Worm (Caenorhabditis elegans): ENCODE measurements around the gene nuo-3.

DNA sequence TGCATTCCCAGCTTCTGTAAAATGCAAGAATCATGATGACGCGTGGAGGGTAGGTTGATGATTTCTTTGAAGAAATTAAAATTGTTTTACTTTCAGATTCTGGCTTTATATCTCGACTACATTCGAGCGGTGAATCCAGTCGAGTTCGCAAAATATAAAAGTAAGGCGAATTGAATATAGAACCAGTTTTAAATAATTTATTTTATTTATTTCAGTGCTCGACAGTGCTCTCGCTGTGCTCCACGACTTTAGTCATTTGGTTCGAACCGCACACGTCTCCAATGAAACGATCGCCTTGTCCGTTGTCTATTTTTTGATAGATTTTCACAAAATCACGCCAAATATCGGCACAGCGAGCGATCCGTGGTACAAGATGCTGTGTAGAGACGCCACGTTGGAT lies 15.1 kb downstream of the nuo-3 start, which contains the start of gene Y57G11C.1130:
- TF ChIP-seq snpc-1.3 (tag; optimal IDR thresholded peaks at IDR 0.05; ENCODE audit: insufficient read depth) (no peak), lin-35 (GFP tag; optimal IDR thresholded peaks at IDR 0.05) (no peak), zfh-2 (GFP tag; conservative IDR thresholded peaks at IDR 0.05) (no peak), let-607 (tag; optimal IDR thresholded peaks at IDR 0.05) (no peak)
